Worm (Caenorhabditis elegans): ENCODE data around the gene fbxb-90.

- no peak for TF ChIP-seq unc-39 (tag; optimal IDR thresholded peaks at IDR 0.05)
- TF ChIP-seq alr-1 (tag; optimal IDR thresholded peaks at IDR 0.05), result no peak
Observed at ce11 chrII:3739647-3740046, 9.0 kb downstream of the fbxb-90 start, which contains the start of gene F12E12.2.

All from whole organism, L2 larva.